Worm (Caenorhabditis elegans) whole organism, young adult: ENCODE results near the gene K10G6.5.

Experiments used
- B0261.1 ChIP-seq: sonication (generic microtip); optimal IDR thresholded peaks from 2 replicates; lab custom pipeline; 2016; ENCODE audit warnings: mild to moderate bottlenecking, missing genetic modification characterization, moderate library complexity, missing compliant biosample characterization
- F22D6.2 ChIP-seq: sonication (generic microtip); optimal IDR thresholded peaks from 2 replicates; lab custom pipeline; 2016; ENCODE audit warnings: mild to moderate bottlenecking, missing genetic modification characterization, missing compliant biosample characterization
- K11D2.4 ChIP-seq: fragments of 200-800 bp; sonication (Bioruptor generic); IDR thresholded peaks from 2 replicates; pipeline ENCODE4 v1.3.6; 2022; ENCODE audit warnings: missing genetic modification reagents, missing genetic modification characterization, missing compliant biosample characterization
- akir-1 ChIP-seq: fragments of 200-800 bp; sonication (Bioruptor generic); optimal IDR thresholded peaks from 2 replicates; lab custom pipeline; 2018; ENCODE audit warnings: mild to moderate bottlenecking, missing genetic modification characterization, moderate library complexity, missing compliant biosample characterization
- ceh-100 ChIP-seq: fragments of 200-800 bp; sonication (Bioruptor generic); IDR thresholded peaks from 2 replicates; pipeline ENCODE4 v1.3.6; 2022; ENCODE audit warnings: missing genetic modification reagents, missing genetic modification characterization, missing compliant biosample characterization
- ceh-58 ChIP-seq: fragments of 200-800 bp; sonication (Bioruptor generic); IDR thresholded peaks from 2 replicates; pipeline ENCODE4 v1.3.6; 2022; ENCODE audit warnings: missing genetic modification characterization, missing compliant biosample characterization
- egrh-3 ChIP-seq: fragments of 200-800 bp; sonication (Bioruptor generic); IDR thresholded peaks from 2 replicates; pipeline ENCODE4 v1.3.6; 2022; ENCODE audit warnings: missing genetic modification reagents, missing genetic modification characterization, missing compliant biosample characterization
- ets-4 ChIP-seq: fragments of 200-800 bp; sonication (Bioruptor generic); optimal IDR thresholded peaks from 2 replicates; lab custom pipeline; 2018; ENCODE audit warnings: mild to moderate bottlenecking, missing genetic modification characterization, missing compliant biosample characterization
- fkh-3 ChIP-seq: sonication (generic microtip); optimal IDR thresholded peaks from 2 replicates; lab custom pipeline; 2016; ENCODE audit warnings: mild to moderate bottlenecking, missing genetic modification characterization, missing compliant biosample characterization
- nfya-2 ChIP-seq: fragments of 200-800 bp; sonication (Bioruptor generic); IDR thresholded peaks from 2 replicates; pipeline ENCODE4 v1.3.6; 2022; ENCODE audit warnings: missing genetic modification reagents, missing genetic modification characterization, missing compliant biosample characterization
- snpc-4 ChIP-seq, 5 experiments: fragments of 150-350 bp in 1 of 5; sonication (generic microtip) in 4 of 5; optimal IDR thresholded peaks; 2 replicates each; lab custom pipeline; 2014 to 2018; ENCODE audit warnings: missing genetic modification characterization in 5 of 5, missing biosample characterization in 3 of 5, antibody characterized with exemption in 2 of 5, mild to moderate bottlenecking in 2 of 5, missing compliant biosample characterization in 2 of 5, missing genotype in 2 of 5, moderate library complexity in 2 of 5, missing genetic modification reagents in 1 of 5
- unc-130 ChIP-seq: sonication (generic microtip); optimal IDR thresholded peaks from 2 replicates; lab custom pipeline; 2016; ENCODE audit warnings: missing genetic modification reagents, missing genetic modification characterization, missing compliant biosample characterization

ce11 chrII:3954018-3954417 lies 33.0 kb upstream of the K10G6.5 start:
- no peak for TF ChIP-seq snpc-4 (GFP tag; optimal IDR thresholded peaks at IDR 0.05; lab: Kevin White, UChicago)
- no peak for TF ChIP-seq snpc-4 (tag; optimal IDR thresholded peaks at IDR 0.05; lab: Kevin White, UChicago)
- no peak for TF ChIP-seq akir-1 (GFP tag; lab: Kevin White, UChicago)
- TF ChIP-seq ceh-100 (GFP tag; lab: Robert Waterston, UW) = no peak
- no peak for TF ChIP-seq egrh-3 (GFP tag; lab: Robert Waterston, UW)
- TF ChIP-seq unc-130 = no peak
- no peak for TF ChIP-seq B0261.1
- no peak for TF ChIP-seq ets-4
- no peak for TF ChIP-seq F22D6.2 (tag; lab: Kevin White, UChicago)
- no peak for TF ChIP-seq K11D2.4 (GFP tag; lab: Robert Waterston, UW)
- no peak for TF ChIP-seq ceh-58 (GFP tag; lab: Robert Waterston, UW)
- no peak for TF ChIP-seq nfya-2 (GFP tag; lab: Robert Waterston, UW)
- TF ChIP-seq fkh-3 (tag; lab: Kevin White, UChicago) = no peak
